Worm (Caenorhabditis elegans) whole organism, L3 larva: ENCODE data around the gene F08H9.2.

Experiments used
- ZK546.5 ChIP-seq: sonication (generic microtip); optimal IDR thresholded peaks from 2 replicates; lab custom pipeline; 2017; ENCODE audit warnings: missing biosample characterization, missing genetic modification characterization
- aly-2 ChIP-seq: fragments of 150-350 bp; optimal IDR thresholded peaks from 2 replicates; lab custom pipeline; 2014; ENCODE audit warnings: missing biosample characterization, missing genetic modification characterization
- ceh-16 ChIP-seq: sonication (generic microtip); optimal IDR thresholded peaks from 2 replicates; lab custom pipeline; 2017; ENCODE audit warnings: missing biosample characterization, missing genetic modification characterization
- ceh-28 ChIP-seq: fragments of 150-350 bp; optimal IDR thresholded peaks from 2 replicates; lab custom pipeline; 2014; ENCODE audit warnings: missing biosample characterization, missing genetic modification reagents, missing genetic modification characterization
- ceh-82 ChIP-seq: fragments of 150-350 bp; optimal IDR thresholded peaks from 2 replicates; lab custom pipeline; 2014; ENCODE audit warnings: missing biosample characterization, missing genetic modification characterization
- ceh-9 ChIP-seq: sonication (generic microtip); optimal IDR thresholded peaks from 2 replicates; lab custom pipeline; 2018; ENCODE audit warnings: missing biosample characterization, missing genetic modification characterization
- egl-27 ChIP-seq: sonication (generic microtip); optimal IDR thresholded peaks from 4 replicates; lab custom pipeline; 2017; ENCODE audit warnings: missing biosample characterization, missing genetic modification reagents, missing genetic modification characterization
- elt-1 ChIP-seq: fragments of 150-350 bp; optimal IDR thresholded peaks from 2 replicates; lab custom pipeline; 2014; ENCODE audit warnings: missing biosample characterization, missing genetic modification characterization
- elt-2 ChIP-seq: sonication (generic microtip); optimal IDR thresholded peaks from 2 replicates; lab custom pipeline; 2016; ENCODE audit warnings: missing genetic modification reagents, mild to moderate bottlenecking, missing genetic modification characterization, missing compliant biosample characterization
- elt-3 ChIP-seq, 3 experiments: fragments of 150-350 bp in 1 of 3; sonication (generic microtip) in 2 of 3; optimal IDR thresholded peaks; 2 replicates in 2 of 3; 4 replicates in 1 of 3; lab custom pipeline; 2014 to 2017; ENCODE audit warnings: missing biosample characterization in 3 of 3, missing genetic modification characterization in 3 of 3
- eor-1 ChIP-seq, 2 experiments: fragments of 150-350 bp; optimal IDR thresholded peaks; 2 replicates each; lab custom pipeline; 2014 to 2018; ENCODE audit warnings: missing biosample characterization in 2 of 2, missing genetic modification characterization in 2 of 2
- fkh-2 ChIP-seq: fragments of 150-350 bp; optimal IDR thresholded peaks from 2 replicates; lab custom pipeline; 2014; ENCODE audit warnings: missing biosample characterization, missing genetic modification reagents, missing genetic modification characterization
- fos-1 ChIP-seq: fragments of 150-350 bp; optimal IDR thresholded peaks from 2 replicates; lab custom pipeline; 2014; ENCODE audit warnings: missing biosample characterization, missing genetic modification characterization
- jun-1 ChIP-seq: fragments of 150-350 bp; optimal IDR thresholded peaks from 2 replicates; lab custom pipeline; 2014; ENCODE audit warnings: missing biosample characterization, missing genetic modification reagents, missing genetic modification characterization
- lin-39 ChIP-seq: fragments of 150-350 bp; optimal IDR thresholded peaks from 2 replicates; lab custom pipeline; 2018; ENCODE audit warnings: missing biosample characterization, missing genetic modification reagents, missing genetic modification characterization
- lsy-12 ChIP-seq: sonication (generic microtip); optimal IDR thresholded peaks from 2 replicates; lab custom pipeline; 2016; ENCODE audit warnings: mild to moderate bottlenecking, missing genetic modification characterization, missing compliant biosample characterization
- mdl-1 ChIP-seq: fragments of 150-350 bp; optimal IDR thresholded peaks from 2 replicates; lab custom pipeline; 2014; ENCODE audit warnings: missing biosample characterization, missing genetic modification characterization
- nfya-1 ChIP-seq: sonication (generic microtip); optimal IDR thresholded peaks from 2 replicates; lab custom pipeline; 2017; ENCODE audit warnings: missing genetic modification characterization, mild to moderate bottlenecking, missing compliant biosample characterization, antibody characterized with exemption, moderate library complexity; ENCODE audit not compliant: insufficient read depth
- nhr-11 ChIP-seq: fragments of 150-350 bp; optimal IDR thresholded peaks from 2 replicates; lab custom pipeline; 2014; ENCODE audit warnings: missing biosample characterization, missing genetic modification characterization
- nhr-23 ChIP-seq: fragments of 150-350 bp; optimal IDR thresholded peaks from 2 replicates; lab custom pipeline; 2014; ENCODE audit warnings: missing biosample characterization, missing genetic modification reagents, missing genetic modification characterization
- nhr-237 ChIP-seq: fragments of 150-350 bp; optimal IDR thresholded peaks from 2 replicates; lab custom pipeline; 2014; ENCODE audit warnings: missing biosample characterization, missing genetic modification characterization
- nhr-25 ChIP-seq: sonication (generic microtip); optimal IDR thresholded peaks from 2 replicates; lab custom pipeline; 2017; ENCODE audit warnings: missing biosample characterization, missing genetic modification characterization
- nhr-28 ChIP-seq: fragments of 150-350 bp; optimal IDR thresholded peaks from 2 replicates; lab custom pipeline; 2014; ENCODE audit warnings: missing biosample characterization, missing genetic modification characterization
- nhr-43 ChIP-seq: sonication (generic microtip); optimal IDR thresholded peaks from 2 replicates; lab custom pipeline; 2016; ENCODE audit warnings: mild to moderate bottlenecking, missing genetic modification characterization, missing compliant biosample characterization; ENCODE audit not compliant: poor library complexity, severe bottlenecking
- pha-4 ChIP-seq: fragments of 150-350 bp; optimal IDR thresholded peaks from 2 replicates; lab custom pipeline; 2014; ENCODE audit warnings: missing biosample characterization, missing genetic modification reagents, missing genetic modification characterization
- pqm-1 ChIP-seq: fragments of 150-350 bp; optimal IDR thresholded peaks from 2 replicates; lab custom pipeline; 2017; ENCODE audit warnings: missing biosample characterization, missing genetic modification characterization, inconsistent platforms
- sea-2 ChIP-seq: fragments of 150-350 bp; sonication (generic microtip); optimal IDR thresholded peaks from 4 replicates; lab custom pipeline; 2014; ENCODE audit warnings: missing biosample characterization, missing genetic modification reagents, missing genetic modification characterization
- skn-1 ChIP-seq: fragments of 150-350 bp; optimal IDR thresholded peaks from 2 replicates; lab custom pipeline; 2014; ENCODE audit warnings: missing biosample characterization, missing genetic modification characterization
- tbx-2 ChIP-seq: sonication (generic microtip); optimal IDR thresholded peaks from 2 replicates; lab custom pipeline; 2016; ENCODE audit warnings: mild to moderate bottlenecking, missing genetic modification characterization, missing compliant biosample characterization
- unc-39 ChIP-seq: sonication (generic microtip); optimal IDR thresholded peaks from 4 replicates; lab custom pipeline; 2017; ENCODE audit warnings: missing biosample characterization, missing genetic modification characterization
- unc-62 ChIP-seq: fragments of 150-350 bp; sonication (generic microtip); optimal IDR thresholded peaks from 4 replicates; lab custom pipeline; 2014; ENCODE audit warnings: missing biosample characterization, missing genetic modification reagents, missing genetic modification characterization
- zag-1 ChIP-seq: fragments of 150-350 bp; optimal IDR thresholded peaks from 2 replicates; lab custom pipeline; 2014; ENCODE audit warnings: missing biosample characterization, missing genetic modification characterization
- ztf-11 ChIP-seq: fragments of 150-350 bp; optimal IDR thresholded peaks from 2 replicates; lab custom pipeline; 2014; ENCODE audit warnings: missing biosample characterization, missing genetic modification characterization
- ztf-4 ChIP-seq: fragments of 150-350 bp; optimal IDR thresholded peaks from 2 replicates; lab custom pipeline; 2014; ENCODE audit warnings: missing biosample characterization, missing genetic modification characterization

The F08H9.2 gene

ce11 chrV:14500554-14500953 is 40.1 kb downstream of the F08H9.2 start:
- TF ChIP-seq elt-1 (tag; lab: Kevin White, UChicago) (no peak), ceh-82 (tag; lab: Kevin White, UChicago) (no peak), nhr-11 (tag; lab: Kevin White, UChicago) (no peak), ZK546.5 (tag; lab: Kevin White, UChicago) (no peak), lsy-12 (tag; lab: Kevin White, UChicago) (no peak), ztf-11 (tag; lab: Kevin White, UChicago) (no peak), nhr-25 (tag; lab: Kevin White, UChicago) (no peak), nhr-237 (tag; lab: Kevin White, UChicago) (no peak)

- TF ChIP-seq eor-1 (tag; optimal IDR thresholded peaks at IDR 0.05; lab: Kevin White, UChicago), result no peak
- TF ChIP-seq aly-2, result no peak
- TF ChIP-seq ztf-11 (tag; lab: Kevin White, UChicago), result no peak
- no peak for TF ChIP-seq ceh-28
- no peak for TF ChIP-seq ztf-4 (tag; lab: Kevin White, UChicago)
- peak; percentile 53 for TF ChIP-seq pha-4 (tag; lab: Kevin White, UChicago)
- no peak for TF ChIP-seq nhr-28 (tag; lab: Kevin White, UChicago)
- TF ChIP-seq nhr-25 (tag; lab: Kevin White, UChicago), result no peak
- TF ChIP-seq ceh-16 (tag; lab: Kevin White, UChicago), result no peak
Measured at ce11 chrV:14501136-14501535, 40.7 kb downstream of the F08H9.2 start, which contains the start of gene R02D5.24. Gene R02D5.24 (plus strand): TSS chrV:14501340.

ce11 chrV:14503065-14503464 is 42.6 kb downstream of the F08H9.2 start:
- peak; percentile 86 for TF ChIP-seq elt-2 (tag; lab: Kevin White, UChicago)
- peak; percentile 43 for TF ChIP-seq jun-1 (tag; lab: Kevin White, UChicago)
- no peak for TF ChIP-seq unc-62
- peak; percentile 36 for TF ChIP-seq pha-4 (tag; lab: Kevin White, UChicago)
- TF ChIP-seq nfya-1 (tag; lab: Kevin White, UChicago), result peak; percentile 37
- peak; percentile 81 for TF ChIP-seq pqm-1

ce11 chrV:14504120-14504519 is 43.7 kb downstream of the F08H9.2 start:
- TF ChIP-seq nhr-25 (tag; lab: Kevin White, UChicago), result no peak

ce11 chrV:14504774-14505173 is 44.3 kb downstream of the F08H9.2 start:
- no peak for TF ChIP-seq skn-1 (tag; lab: Kevin White, UChicago)
- TF ChIP-seq unc-39 (tag; lab: Kevin White, UChicago), result no peak
- no peak for TF ChIP-seq pqm-1
- TF ChIP-seq sea-2 (GFP tag; lab: Kevin White, UChicago), result no peak
- peak; percentile 2 for TF ChIP-seq elt-2 (tag; lab: Kevin White, UChicago)
- TF ChIP-seq tbx-2 (tag; lab: Kevin White, UChicago), result no peak
- no peak for TF ChIP-seq ceh-82 (tag; lab: Kevin White, UChicago)
- no peak for TF ChIP-seq ceh-16 (tag; lab: Kevin White, UChicago)
- no peak for TF ChIP-seq elt-3 (tag; optimal IDR thresholded peaks at IDR 0.05; lab: Kevin White, UChicago)
- TF ChIP-seq, all 47 proteins: peak for 1

- peak; percentile 67 for TF ChIP-seq nhr-23 (tag; lab: Kevin White, UChicago)
- no peak for TF ChIP-seq mdl-1
- TF ChIP-seq pqm-1, result peak; percentile 42
- no peak for TF ChIP-seq fos-1 (tag; lab: Kevin White, UChicago)
- no peak for TF ChIP-seq ceh-28
- TF ChIP-seq lsy-12 (tag; lab: Kevin White, UChicago), result no peak
- no peak for TF ChIP-seq nfya-1 (tag; lab: Kevin White, UChicago)
- no peak for TF ChIP-seq nhr-28 (tag; lab: Kevin White, UChicago)
- TF ChIP-seq zag-1 (tag; lab: Kevin White, UChicago), result no peak
- no peak for TF ChIP-seq lin-39 (tag; lab: Kevin White, UChicago)
- peak; percentile 78 for TF ChIP-seq nhr-43 (tag; lab: Kevin White, UChicago)
- TF ChIP-seq elt-2 (tag; lab: Kevin White, UChicago), result peak; percentile 84
- peak in 2 of 3 experiments; percentile 30 to 93 for TF ChIP-seq elt-3 (tag; optimal IDR thresholded peaks at IDR 0.05; lab: Kevin White, UChicago)
- TF ChIP-seq unc-39 (tag; lab: Kevin White, UChicago), result no peak
- peak; percentile 65 for TF ChIP-seq nhr-25 (tag; lab: Kevin White, UChicago)
- no peak for TF ChIP-seq ZK546.5 (tag; lab: Kevin White, UChicago)
- TF ChIP-seq aly-2, result no peak
- no peak for TF ChIP-seq ceh-9 (tag; lab: Kevin White, UChicago)
- TF ChIP-seq egl-27, result peak; percentile 2
- no peak for TF ChIP-seq unc-62
- no peak for TF ChIP-seq tbx-2 (tag; lab: Kevin White, UChicago)
- peak; percentile 46 for TF ChIP-seq jun-1 (tag; lab: Kevin White, UChicago)
- TF ChIP-seq fkh-2 (tag; lab: Kevin White, UChicago), result no peak
- TF ChIP-seq skn-1 (tag; lab: Kevin White, UChicago), result no peak
- no peak for TF ChIP-seq ceh-82 (tag; lab: Kevin White, UChicago)
- peak; percentile 95 for TF ChIP-seq elt-1 (tag; lab: Kevin White, UChicago)
Measured at ce11 chrV:14505745-14506214, 45.3 kb downstream of the F08H9.2 start.
